Worm (Caenorhabditis elegans) whole organism, late embryonic: ENCODE results near the gene F01F1.14.

Experiments
- ceh-14 ChIP-seq: sonication (generic microtip); optimal IDR thresholded peaks from 2 replicates; lab custom pipeline; 2016; ENCODE audit warnings: missing genotype, missing genetic modification characterization, missing compliant biosample characterization
- fax-1 ChIP-seq: sonication (generic microtip); optimal IDR thresholded peaks from 2 replicates; lab custom pipeline; 2016; ENCODE audit warnings: missing genotype, missing genetic modification characterization, missing compliant biosample characterization
- hlh-15 ChIP-seq: sonication (generic microtip); optimal IDR thresholded peaks from 2 replicates; lab custom pipeline; 2016; ENCODE audit warnings: missing genetic modification characterization, missing compliant biosample characterization
- hlh-6 ChIP-seq: sonication (generic microtip); optimal IDR thresholded peaks from 2 replicates; lab custom pipeline; 2016; ENCODE audit warnings: missing genotype, missing genetic modification characterization, missing compliant biosample characterization
- lin-11 ChIP-seq: fragments of 200-800 bp; sonication (Bioruptor generic); optimal IDR thresholded peaks from 2 replicates; lab custom pipeline; 2018; ENCODE audit warnings: mild to moderate bottlenecking, missing genetic modification characterization, missing compliant biosample characterization
- pqm-1 ChIP-seq: sonication (generic microtip); optimal IDR thresholded peaks from 2 replicates; lab custom pipeline; 2016; ENCODE audit warnings: missing genetic modification characterization, missing compliant biosample characterization
- pros-1 ChIP-seq: fragments of 150-350 bp; optimal IDR thresholded peaks from 2 replicates; lab custom pipeline; 2014; ENCODE audit warnings: missing biosample characterization, missing genetic modification reagents, missing genetic modification characterization

DNA sequence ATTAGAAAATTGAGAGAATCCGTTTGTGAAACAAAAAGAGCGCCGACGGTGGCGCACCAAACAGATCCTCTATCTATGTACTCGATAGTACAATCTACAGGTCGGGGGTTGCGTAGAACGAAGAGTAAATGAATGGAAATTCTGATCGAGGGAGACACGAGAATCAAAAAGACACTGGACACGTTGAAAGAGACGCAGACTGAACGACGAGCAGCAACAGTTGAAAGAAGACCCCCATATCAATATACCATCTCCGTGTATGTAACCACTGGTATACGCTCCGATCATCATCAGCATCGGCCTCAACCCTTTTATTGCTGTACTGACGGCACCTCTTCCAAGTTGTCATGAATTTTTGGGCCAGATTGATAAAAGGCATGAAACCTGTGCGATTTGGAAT is 46.5 kb downstream of the F01F1.14 start:
- TF ChIP-seq hlh-6, result no peak
- TF ChIP-seq pros-1, result no peak
- TF ChIP-seq pqm-1 (tag; lab: Kevin White, UChicago), result no peak
- TF ChIP-seq hlh-15 (tag; lab: Kevin White, UChicago), result no peak
- TF ChIP-seq ceh-14 (tag; lab: Kevin White, UChicago), result no peak
- TF ChIP-seq lin-11, result no peak
- no peak for TF ChIP-seq fax-1 (tag; lab: Kevin White, UChicago)
